Fruit fly (Drosophila melanogaster) whole organism, embryonic: ENCODE data around the gene CG42577.

Experiments used
- B-H1 ChIP-seq: fragments of 200-800 bp; sonication (Bioruptor generic); IDR thresholded peaks from 3 replicates; pipeline ENCODE4 v1.3.6; 2022; ENCODE audit warnings: missing biosample characterization, missing genetic modification characterization
- BEAF-32 ChIP-seq: fragments of 200-800 bp; sonication (Bioruptor generic); optimal IDR thresholded peaks from 3 replicates; lab custom pipeline; 2017; ENCODE audit warnings: missing biosample characterization, missing genetic modification characterization, mild to moderate bottlenecking, moderate library complexity, missing genetic modification reagents
- CG1024 ChIP-seq: fragments of 200-800 bp; sonication (Bioruptor generic); IDR thresholded peaks from 2 replicates; pipeline ENCODE4 v1.3.6; 2022; ENCODE audit warnings: missing biosample characterization, missing genetic modification characterization
- CG1233 ChIP-seq: fragments of 200-800 bp; sonication (Bioruptor generic); optimal IDR thresholded peaks from 4 replicates; lab custom pipeline; 2018; ENCODE audit warnings: missing biosample characterization, mild to moderate bottlenecking, missing genetic modification characterization
- CG13775 ChIP-seq: fragments of 200-800 bp; sonication (Bioruptor generic); optimal IDR thresholded peaks from 3 replicates; lab custom pipeline; 2017; ENCODE audit warnings: missing biosample characterization, mild to moderate bottlenecking, missing genetic modification characterization
- CG14014 ChIP-seq: fragments of 200-800 bp; sonication (Bioruptor generic); IDR thresholded peaks from 2 replicates; pipeline ENCODE4 v1.3.6; 2022; ENCODE audit warnings: missing biosample characterization, missing genetic modification characterization
- CG17568 ChIP-seq: fragments of 200-800 bp; sonication (Bioruptor generic); optimal IDR thresholded peaks from 2 replicates; lab custom pipeline; 2018; ENCODE audit warnings: missing biosample characterization, mild to moderate bottlenecking, missing genetic modification characterization, moderate library complexity
- CG18619 ChIP-seq: fragments of 200-800 bp; sonication (Bioruptor generic); optimal IDR thresholded peaks from 3 replicates; lab custom pipeline; 2017; ENCODE audit warnings: missing biosample characterization, mild to moderate bottlenecking, missing genetic modification characterization
- CG2120 ChIP-seq: fragments of 200-800 bp; sonication (Bioruptor generic); optimal IDR thresholded peaks from 3 replicates; lab custom pipeline; 2016; ENCODE audit warnings: missing biosample characterization, missing genetic modification characterization
- CG30020 ChIP-seq: fragments of 200-800 bp; optimal IDR thresholded peaks from 2 replicates; lab custom pipeline; 2019; ENCODE audit warnings: missing biosample characterization, mild to moderate bottlenecking, missing genetic modification characterization, moderate library complexity
- CG31441 ChIP-seq: fragments of 200-800 bp; sonication (Bioruptor generic); IDR thresholded peaks from 2 replicates; pipeline ENCODE4 v1.3.6; 2022; ENCODE audit warnings: missing biosample characterization, missing genetic modification characterization
- CG42726 ChIP-seq: fragments of 200-800 bp; sonication (Bioruptor generic); IDR thresholded peaks from 2 replicates; pipeline ENCODE4 v1.3.6; 2022; ENCODE audit warnings: missing biosample characterization, missing genetic modification characterization; ENCODE audit not compliant: partially characterized antibody
- CG4854 ChIP-seq: fragments of 200-800 bp; sonication (Bioruptor generic); optimal IDR thresholded peaks from 2 replicates; lab custom pipeline; 2016; ENCODE audit warnings: missing biosample characterization, missing genetic modification characterization, inconsistent platforms
- CG7963 ChIP-seq: fragments of 200-800 bp; sonication (Bioruptor generic); IDR thresholded peaks from 3 replicates; pipeline ENCODE4 v1.3.6; 2022; ENCODE audit warnings: missing biosample characterization, missing genetic modification characterization; ENCODE audit not compliant: partially characterized antibody
- CG8924 ChIP-seq: fragments of 200-800 bp; optimal IDR thresholded peaks from 3 replicates; lab custom pipeline; 2019; ENCODE audit warnings: missing biosample characterization, mild to moderate bottlenecking, missing genetic modification characterization, moderate library complexity
- CG9876 ChIP-seq: fragments of 200-800 bp; sonication (Bioruptor generic); optimal IDR thresholded peaks from 2 replicates; lab custom pipeline; 2016; ENCODE audit warnings: missing biosample characterization, missing genetic modification characterization
- CG9932 ChIP-seq: fragments of 200-800 bp; sonication (Bioruptor generic); IDR thresholded peaks from 2 replicates; pipeline ENCODE4 v1.3.6; 2022; ENCODE audit warnings: missing biosample characterization, missing genetic modification characterization
- D ChIP-seq, 2 experiments: fragments of 200-800 bp in 1 of 2; fragments of >200 bp in 1 of 2; sonication (Bioruptor generic) in 1 of 2; optimal IDR thresholded peaks; 2 replicates in 1 of 2; 3 replicates in 1 of 2; lab custom pipeline; 2017; ENCODE audit warnings: mild to moderate bottlenecking in 1 of 2, missing biosample characterization in 1 of 2, missing genetic modification characterization in 1 of 2, missing genetic modification reagents in 1 of 2
- Dref ChIP-seq: fragments of 200-800 bp; sonication (Bioruptor generic); IDR thresholded peaks from 2 replicates; pipeline ENCODE4 v1.3.6; 2022; ENCODE audit warnings: missing biosample characterization, missing genetic modification characterization
- Ets97D ChIP-seq: fragments of 200-800 bp; sonication (Bioruptor generic); optimal IDR thresholded peaks from 3 replicates; lab custom pipeline; 2016; ENCODE audit warnings: missing biosample characterization, missing genetic modification characterization
- Gsc ChIP-seq: fragments of 200-800 bp; sonication (Bioruptor generic); IDR thresholded peaks from 2 replicates; pipeline ENCODE4 v1.3.6; 2022; ENCODE audit warnings: missing biosample characterization, missing genetic modification characterization
- HLH4C ChIP-seq: fragments of 200-800 bp; sonication (Bioruptor generic); IDR thresholded peaks from 3 replicates; pipeline ENCODE4 v1.3.6; 2022; ENCODE audit warnings: missing biosample characterization, missing genetic modification characterization; ENCODE audit not compliant: partially characterized antibody
- Med ChIP-seq: fragments of 200-800 bp; sonication (Bioruptor generic); peaks from one replicate; lab custom pipeline; 2016; ENCODE audit warnings: missing biosample characterization, missing genetic modification characterization, mild to moderate bottlenecking, inconsistent platforms, moderate library complexity
- NK7.1 ChIP-seq: fragments of 200-800 bp; sonication (Bioruptor generic); optimal IDR thresholded peaks from 3 replicates; lab custom pipeline; 2016; ENCODE audit warnings: missing biosample characterization, missing genetic modification characterization
- Opbp ChIP-seq: fragments of 200-800 bp; sonication (Bioruptor generic); IDR thresholded peaks from 3 replicates; pipeline ENCODE4 v1.3.6; 2022; ENCODE audit warnings: missing biosample characterization, missing genetic modification characterization; ENCODE audit not compliant: partially characterized antibody
- Sin3A ChIP-seq: fragments of >200 bp; optimal IDR thresholded peaks from 2 replicates; lab custom pipeline; 2018
- Sox102F ChIP-seq: fragments of 200-800 bp; sonication (Bioruptor generic); optimal IDR thresholded peaks from 2 replicates; lab custom pipeline; 2018; ENCODE audit warnings: missing biosample characterization, mild to moderate bottlenecking, missing genetic modification characterization, moderate library complexity
- Taf1 ChIP-seq: fragments of 200-800 bp; sonication (Bioruptor generic); IDR thresholded peaks from 2 replicates; pipeline ENCODE4 v1.3.6; 2022; ENCODE audit warnings: missing biosample characterization, missing genetic modification characterization
- amos ChIP-seq: fragments of 200-800 bp; sonication (Bioruptor generic); IDR thresholded peaks from 2 replicates; pipeline ENCODE4 v1.3.6; 2022; ENCODE audit warnings: missing biosample characterization, missing genetic modification characterization; ENCODE audit not compliant: partially characterized antibody
- bbx ChIP-seq: fragments of 200-800 bp; sonication (Bioruptor generic); IDR thresholded peaks from 2 replicates; pipeline ENCODE4 v1.3.6; 2022; ENCODE audit warnings: missing biosample characterization, missing genetic modification characterization; ENCODE audit not compliant: partially characterized antibody
- chinmo ChIP-seq: fragments of 200-800 bp; sonication (Bioruptor generic); IDR thresholded peaks from 4 replicates; pipeline ENCODE4 v1.3.6; 2022; ENCODE audit warnings: missing biosample characterization, missing genetic modification characterization; ENCODE audit not compliant: partially characterized antibody
- crol ChIP-seq: fragments of 200-800 bp; sonication (Bioruptor generic); IDR thresholded peaks from 2 replicates; pipeline ENCODE4 v1.3.6; 2022; ENCODE audit warnings: missing biosample characterization, missing genetic modification characterization
- gro ChIP-seq: fragments of 200-800 bp; sonication (Bioruptor generic); optimal IDR thresholded peaks from 2 replicates; lab custom pipeline; 2016; ENCODE audit warnings: missing biosample characterization, missing genetic modification characterization
- hbn ChIP-seq: fragments of 200-800 bp; sonication (Bioruptor generic); IDR thresholded peaks from 2 replicates; pipeline ENCODE4 v1.3.6; 2022; ENCODE audit warnings: missing biosample characterization, missing genetic modification characterization; ENCODE audit not compliant: partially characterized antibody
- inv ChIP-seq: fragments of 200-800 bp; sonication (Bioruptor generic); IDR thresholded peaks from 2 replicates; pipeline ENCODE4 v1.3.6; 2022; ENCODE audit warnings: missing biosample characterization, missing genetic modification characterization; ENCODE audit not compliant: partially characterized antibody
- knrl ChIP-seq: fragments of 200-800 bp; sonication (Bioruptor generic); IDR thresholded peaks from 3 replicates; pipeline ENCODE4 v1.3.6; 2022; ENCODE audit warnings: missing biosample characterization, missing genetic modification characterization; ENCODE audit not compliant: partially characterized antibody
- org-1 ChIP-seq: fragments of 200-800 bp; sonication (Bioruptor generic); optimal IDR thresholded peaks from 2 replicates; lab custom pipeline; 2017; ENCODE audit warnings: missing biosample characterization, missing genetic modification characterization
- pfk ChIP-seq: fragments of 200-800 bp; sonication (Bioruptor generic); optimal IDR thresholded peaks from 2 replicates; lab custom pipeline; 2018; ENCODE audit warnings: missing biosample characterization, mild to moderate bottlenecking, missing genetic modification characterization, moderate library complexity
- pho ChIP-seq: fragments of 200-800 bp; sonication (Bioruptor generic); optimal IDR thresholded peaks from 2 replicates; lab custom pipeline; 2016; ENCODE audit warnings: missing biosample characterization, missing genetic modification characterization
- phol ChIP-seq: fragments of 200-800 bp; sonication (Bioruptor generic); optimal IDR thresholded peaks from 3 replicates; lab custom pipeline; 2018; ENCODE audit warnings: missing biosample characterization, mild to moderate bottlenecking, missing genetic modification characterization, moderate library complexity
- pros ChIP-seq: fragments of 200-800 bp; sonication (Bioruptor generic); optimal IDR thresholded peaks from 3 replicates; lab custom pipeline; 2019; ENCODE audit warnings: missing biosample characterization, mild to moderate bottlenecking, missing genetic modification characterization, moderate library complexity
- pzg ChIP-seq: fragments of 200-800 bp; sonication (Bioruptor generic); optimal IDR thresholded peaks from 3 replicates; lab custom pipeline; 2018; ENCODE audit warnings: missing biosample characterization, mild to moderate bottlenecking, missing genetic modification characterization, moderate library complexity
- sna ChIP-seq: fragments of 200-800 bp; sonication (Bioruptor generic); IDR thresholded peaks from 2 replicates; pipeline ENCODE4 v1.3.6; 2022; ENCODE audit warnings: missing biosample characterization, missing genetic modification characterization; ENCODE audit not compliant: partially characterized antibody
- so ChIP-seq: fragments of 200-800 bp; sonication (Bioruptor generic); IDR thresholded peaks from 3 replicates; pipeline ENCODE4 v1.3.6; 2022; ENCODE audit warnings: missing biosample characterization, missing genetic modification characterization
- ssp ChIP-seq: fragments of 200-800 bp; sonication (Bioruptor generic); IDR thresholded peaks from 2 replicates; pipeline ENCODE4 v1.3.6; 2022; ENCODE audit warnings: missing biosample characterization, missing genetic modification characterization
- stwl ChIP-seq: fragments of 200-800 bp; sonication (Bioruptor generic); optimal IDR thresholded peaks from 3 replicates; lab custom pipeline; 2018; ENCODE audit warnings: missing biosample characterization, mild to moderate bottlenecking, missing genetic modification characterization, moderate library complexity
- tna ChIP-seq: fragments of 200-800 bp; sonication (Bioruptor generic); IDR thresholded peaks from 2 replicates; pipeline ENCODE4 v1.3.6; 2022; ENCODE audit warnings: missing biosample characterization, missing genetic modification characterization; ENCODE audit not compliant: partially characterized antibody
- trem ChIP-seq: fragments of 200-800 bp; optimal IDR thresholded peaks from 3 replicates; lab custom pipeline; 2019; ENCODE audit warnings: missing biosample characterization, mild to moderate bottlenecking, missing genetic modification characterization, moderate library complexity
- vnd ChIP-seq: fragments of 200-800 bp; sonication (Bioruptor generic); IDR thresholded peaks from 3 replicates; pipeline ENCODE4 v1.3.6; 2022; ENCODE audit warnings: missing biosample characterization, missing genetic modification characterization; ENCODE audit not compliant: partially characterized antibody
- zen2 ChIP-seq: fragments of 200-800 bp; sonication (Bioruptor generic); IDR thresholded peaks from 3 replicates; pipeline ENCODE4 v1.3.6; 2022; ENCODE audit warnings: missing biosample characterization, missing genetic modification characterization; ENCODE audit not compliant: partially characterized antibody

The CG42577 gene

DNA sequence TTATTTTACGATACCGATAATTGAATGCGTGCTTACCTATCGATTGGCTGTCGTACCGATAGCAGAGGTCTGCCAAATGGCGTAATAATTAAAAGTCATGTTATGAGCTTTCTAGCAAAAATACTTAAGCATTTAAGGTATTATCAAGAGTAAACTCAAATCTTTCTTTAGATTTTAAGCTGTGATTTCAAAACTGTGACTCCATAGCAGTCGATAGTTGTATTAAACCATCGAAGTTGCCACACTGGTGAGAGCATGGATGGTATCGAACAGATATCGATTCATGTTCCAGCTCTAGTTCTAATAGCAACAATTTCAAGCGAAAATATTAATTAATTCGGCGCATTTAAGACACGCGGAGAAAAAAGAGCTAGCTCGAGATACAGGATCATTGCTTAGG, 8.0 kb upstream of the CG42577 start, which contains the start of the genes CG17068 and Rab10 (continued):
- TF ChIP-seq bbx (GFP tag; lab: Robert Waterston, UW) (peak; percentile 84), so (GFP tag; lab: Robert Waterston, UW) (no peak), Dref (peak; percentile 79), D (optimal IDR thresholded peaks at IDR 0.05; lab: Kevin White, UChicago) (no peak), D (GFP tag; optimal IDR thresholded peaks at IDR 0.05; lab: Kevin White, UChicago) (no peak), HLH4C (peak; percentile 95), pho (GFP tag; lab: Kevin White, UChicago) (peak; percentile 22), Sin3A (lab: Kevin White, UChicago) (peak; percentile 86), Med (GFP tag; lab: Kevin White, UChicago) (peak; percentile 81), trem (tag; lab: Kevin White, UChicago) (peak; percentile 76), CG7963 (GFP tag; lab: Robert Waterston, UW) (peak; percentile 85), knrl (peak; percentile 94), CG18619 (GFP tag; lab: Kevin White, UChicago) (no peak), CG9932 (GFP tag; lab: Robert Waterston, UW) (peak; percentile 27; the same call in 1 of the 2 replicates), inv (GFP tag; lab: Robert Waterston, UW) (peak; percentile 91), CG13775 (GFP tag; lab: Kevin White, UChicago) (peak; percentile 7), CG8924 (peak; percentile 54), CG17568 (GFP tag; lab: Kevin White, UChicago) (no peak), CG14014 (GFP tag; lab: Robert Waterston, UW) (no peak), CG1233 (GFP tag; lab: Kevin White, UChicago) (no peak), CG30020 (peak; percentile 37), Sox102F (GFP tag; lab: Kevin White, UChicago) (no peak), BEAF-32 (GFP tag; lab: Kevin White, UChicago) (peak; percentile 95), amos (peak; percentile 88), sna (peak; percentile 88), ssp (no peak), stwl (tag; lab: Kevin White, UChicago) (peak; percentile 43), CG31441 (GFP tag; lab: Robert Waterston, UW) (peak; percentile 59; the same call in 1 of the 2 replicates), zen2 (GFP tag; lab: Robert Waterston, UW) (peak; percentile 91), tna (peak; percentile 84), Opbp (GFP tag; lab: Robert Waterston, UW) (peak; percentile 80; the same call in 2 of the 3 replicates), CG42726 (peak; percentile 74), Ets97D (peak; percentile 49), hbn (GFP tag; lab: Robert Waterston, UW) (peak; percentile 93), vnd (GFP tag; lab: Robert Waterston, UW) (peak; percentile 91), CG2120 (GFP tag; lab: Kevin White, UChicago) (peak; percentile 32), chinmo (0 out of 4 replicates have a peak, but pooled peaks have one; percentile 53), gro (GFP tag; lab: Kevin White, UChicago) (peak; percentile 1), phol (tag; lab: Kevin White, UChicago) (peak; percentile 50)

DNA sequence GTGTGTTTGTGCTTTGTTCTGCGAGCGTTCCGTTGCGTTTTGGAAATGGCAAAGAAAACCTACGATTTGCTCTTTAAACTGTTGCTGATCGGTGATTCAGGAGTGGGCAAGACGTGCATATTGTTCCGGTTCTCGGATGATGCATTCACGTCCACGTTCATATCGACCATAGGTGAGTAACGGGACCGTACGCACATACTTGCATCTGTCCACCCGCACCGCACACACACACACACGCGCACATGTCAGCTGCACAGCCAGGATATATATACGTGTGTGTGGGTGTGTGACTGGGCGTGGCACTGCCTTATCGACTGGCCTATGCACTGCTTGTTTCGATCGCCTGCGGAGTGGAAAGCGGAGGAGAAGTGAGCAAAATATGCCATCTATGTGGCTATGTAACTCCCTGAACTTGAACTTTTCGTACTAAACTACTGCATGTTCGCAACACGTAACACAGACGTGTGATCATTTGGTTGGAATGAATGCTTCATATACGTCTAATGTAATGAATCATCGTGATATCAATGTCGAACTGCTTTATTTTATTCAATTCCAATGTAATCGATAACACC, 7.4 kb upstream of the CG42577 start:
- no peak for TF ChIP-seq pros (GFP tag; lab: Kevin White, UChicago)
- TF ChIP-seq CG4854 (GFP tag; lab: Kevin White, UChicago): no peak
- TF ChIP-seq Taf1 (GFP tag; lab: Robert Waterston, UW): no peak
- TF ChIP-seq Gsc: no peak
- no peak for TF ChIP-seq pfk (GFP tag; lab: Kevin White, UChicago)
- no peak for TF ChIP-seq NK7.1 (GFP tag; lab: Kevin White, UChicago)
- no peak for TF ChIP-seq CG9876 (GFP tag; lab: Kevin White, UChicago)
- no peak for TF ChIP-seq CG17568 (GFP tag; lab: Kevin White, UChicago)
- TF ChIP-seq org-1 (GFP tag; lab: Kevin White, UChicago): no peak
- no peak for TF ChIP-seq CG1024 (GFP tag; lab: Robert Waterston, UW)
- TF ChIP-seq B-H1 (GFP tag; lab: Robert Waterston, UW): no peak
- TF ChIP-seq pzg (GFP tag; lab: Kevin White, UChicago): no peak
- no peak for TF ChIP-seq CG30020
- TF ChIP-seq crol (GFP tag; lab: Robert Waterston, UW): 0 out of 2 replicates have a peak, but pooled peaks have one; percentile 30
